Fruit fly (Drosophila melanogaster) whole organism, embryonic: Measurements from ENCODE around the gene Eaat2.
A peak's percentile ranks its signal among the peaks of the same experiment; 100 is the strongest.

Source experiments
- Atf3 ChIP-seq: fragments of 200-800 bp; sonication (Bioruptor generic); optimal IDR thresholded peaks from 3 replicates; lab custom pipeline; 2016; ENCODE audit warnings: missing biosample characterization, missing genetic modification characterization
- Atf6 ChIP-seq: fragments of 200-800 bp; sonication (Bioruptor generic); IDR thresholded peaks from 2 replicates; pipeline ENCODE4 v1.3.6; 2022; ENCODE audit warnings: missing biosample characterization, missing genetic modification characterization
- CG10366 ChIP-seq: fragments of 200-800 bp; sonication (Bioruptor generic); IDR thresholded peaks from 2 replicates; pipeline ENCODE4 v1.3.6; 2022; ENCODE audit warnings: missing biosample characterization, missing genetic modification characterization
- CG10979 ChIP-seq: fragments of 200-800 bp; sonication (Bioruptor generic); optimal IDR thresholded peaks from 2 replicates; lab custom pipeline; 2018; ENCODE audit warnings: missing biosample characterization, mild to moderate bottlenecking, missing genetic modification characterization, moderate library complexity
- CG13287 ChIP-seq: fragments of 200-800 bp; sonication (Bioruptor generic); IDR thresholded peaks from 2 replicates; pipeline ENCODE4 v1.3.6; 2022; ENCODE audit warnings: missing biosample characterization, missing genetic modification characterization; ENCODE audit not compliant: partially characterized antibody
- CG14050 ChIP-seq: fragments of 200-800 bp; sonication (Bioruptor generic); IDR thresholded peaks from 3 replicates; pipeline ENCODE4 v1.3.6; 2022; ENCODE audit warnings: missing biosample characterization, missing genetic modification characterization
- CG15514 ChIP-seq: fragments of 200-800 bp; sonication (Bioruptor generic); optimal IDR thresholded peaks from 3 replicates; lab custom pipeline; 2017; ENCODE audit warnings: missing biosample characterization, missing genetic modification characterization, mild to moderate bottlenecking, moderate library complexity, missing genetic modification reagents
- CG15601 ChIP-seq: fragments of 200-800 bp; sonication (Bioruptor generic); optimal IDR thresholded peaks from 3 replicates; lab custom pipeline; 2019; ENCODE audit warnings: missing biosample characterization, mild to moderate bottlenecking, missing genetic modification characterization, moderate library complexity
- CG17385 ChIP-seq: fragments of 200-800 bp; sonication (Bioruptor generic); optimal IDR thresholded peaks from 3 replicates; lab custom pipeline; 2018; ENCODE audit warnings: missing biosample characterization, mild to moderate bottlenecking, missing genetic modification characterization
- CG17612 ChIP-seq: fragments of 200-800 bp; sonication (Bioruptor generic); IDR thresholded peaks from 2 replicates; pipeline ENCODE4 v1.3.6; 2022; ENCODE audit warnings: missing biosample characterization, missing genetic modification characterization
- CG17829 ChIP-seq: fragments of 200-800 bp; optimal IDR thresholded peaks from 2 replicates; lab custom pipeline; 2019; ENCODE audit warnings: missing biosample characterization, mild to moderate bottlenecking, missing genetic modification characterization, moderate library complexity
- CG18011 ChIP-seq: fragments of 200-800 bp; sonication (Bioruptor generic); optimal IDR thresholded peaks from 2 replicates; lab custom pipeline; 2017; ENCODE audit warnings: missing biosample characterization, missing genetic modification characterization, mild to moderate bottlenecking, moderate library complexity, missing genotype
- CG18599 ChIP-seq: fragments of 200-800 bp; sonication (Bioruptor generic); optimal IDR thresholded peaks from 3 replicates; lab custom pipeline; 2017; ENCODE audit warnings: missing biosample characterization, missing genetic modification characterization, mild to moderate bottlenecking, moderate library complexity, missing genetic modification reagents
- CG31365 ChIP-seq: fragments of 200-800 bp; sonication (Bioruptor generic); optimal IDR thresholded peaks from 2 replicates; lab custom pipeline; 2018; ENCODE audit warnings: missing biosample characterization, mild to moderate bottlenecking, missing genetic modification characterization
- CG32532 ChIP-seq: fragments of 200-800 bp; sonication (Bioruptor generic); IDR thresholded peaks from 2 replicates; pipeline ENCODE4 v1.3.6; 2022; ENCODE audit warnings: missing biosample characterization, missing genetic modification characterization
- CG4282 ChIP-seq: fragments of 200-800 bp; sonication (Bioruptor generic); optimal IDR thresholded peaks from 2 replicates; lab custom pipeline; 2016; ENCODE audit warnings: missing biosample characterization, missing genetic modification characterization
- CG6272 ChIP-seq: fragments of 200-800 bp; sonication (Bioruptor generic); IDR thresholded peaks from 2 replicates; pipeline ENCODE4 v1.3.6; 2022; ENCODE audit warnings: missing biosample characterization, missing genetic modification characterization
- CG6854 ChIP-seq: fragments of 200-800 bp; sonication (Bioruptor generic); optimal IDR thresholded peaks from 3 replicates; lab custom pipeline; 2017; ENCODE audit warnings: missing biosample characterization, mild to moderate bottlenecking, missing genetic modification characterization
- CG8089 ChIP-seq: fragments of 200-800 bp; sonication (Bioruptor generic); optimal IDR thresholded peaks from 3 replicates; lab custom pipeline; 2016; ENCODE audit warnings: missing biosample characterization, missing genetic modification characterization
- CG8290 ChIP-seq, 3 experiments: fragments of 200-800 bp; sonication (Bioruptor generic); optimal IDR thresholded peaks; 2 replicates each; lab custom pipeline; 2016 to 2019; ENCODE audit warnings: missing biosample characterization in 3 of 3, missing genetic modification characterization in 3 of 3, mild to moderate bottlenecking in 2 of 3, moderate library complexity in 1 of 3
- CG9215 ChIP-seq: fragments of 200-800 bp; sonication (Bioruptor generic); IDR thresholded peaks from 2 replicates; pipeline ENCODE4 v1.3.6; 2022; ENCODE audit warnings: missing biosample characterization, missing genetic modification characterization
- Deaf1 ChIP-seq: fragments of 200-800 bp; optimal IDR thresholded peaks from 3 replicates; lab custom pipeline; 2019; ENCODE audit warnings: missing biosample characterization, mild to moderate bottlenecking, missing genetic modification characterization, moderate library complexity
- Elba2 ChIP-seq: fragments of 200-800 bp; sonication (Bioruptor generic); optimal IDR thresholded peaks from 3 replicates; lab custom pipeline; 2016; ENCODE audit warnings: missing biosample characterization, missing genetic modification characterization
- HHEX ChIP-seq: fragments of 200-800 bp; sonication (Bioruptor generic); optimal IDR thresholded peaks from 3 replicates; lab custom pipeline; 2017; ENCODE audit warnings: missing biosample characterization, mild to moderate bottlenecking, missing genetic modification characterization, missing genetic modification reagents
- Hmr ChIP-seq: fragments of 200-800 bp; sonication (Bioruptor generic); optimal IDR thresholded peaks from 3 replicates; lab custom pipeline; 2017; ENCODE audit warnings: mild to moderate bottlenecking, missing biosample characterization, missing genetic modification reagents, missing genetic modification characterization
- Sox102F ChIP-seq: fragments of 200-800 bp; sonication (Bioruptor generic); optimal IDR thresholded peaks from 2 replicates; lab custom pipeline; 2018; ENCODE audit warnings: missing biosample characterization, mild to moderate bottlenecking, missing genetic modification characterization, moderate library complexity
- Spps ChIP-seq: fragments of 200-800 bp; sonication (Bioruptor generic); optimal IDR thresholded peaks from 2 replicates; lab custom pipeline; 2018; ENCODE audit warnings: missing biosample characterization, mild to moderate bottlenecking, missing genetic modification characterization
- bbx ChIP-seq: fragments of 200-800 bp; sonication (Bioruptor generic); IDR thresholded peaks from 2 replicates; pipeline ENCODE4 v1.3.6; 2022; ENCODE audit warnings: missing biosample characterization, missing genetic modification characterization; ENCODE audit not compliant: partially characterized antibody
- ci ChIP-seq: fragments of 200-800 bp; sonication (Bioruptor generic); IDR thresholded peaks from 3 replicates; pipeline ENCODE4 v1.3.6; 2022; ENCODE audit warnings: missing biosample characterization, missing genetic modification characterization
- crp ChIP-seq, 2 experiments: fragments of 200-800 bp; sonication (Bioruptor generic); optimal IDR thresholded peaks; 2 replicates in 1 of 2; 3 replicates in 1 of 2; lab custom pipeline; 2017; ENCODE audit warnings: missing biosample characterization in 2 of 2, missing genetic modification characterization in 2 of 2, mild to moderate bottlenecking in 1 of 2, moderate library complexity in 1 of 2
- dmrt99B ChIP-seq: fragments of 200-800 bp; sonication (Bioruptor generic); optimal IDR thresholded peaks from 2 replicates; lab custom pipeline; 2018; ENCODE audit warnings: missing biosample characterization, mild to moderate bottlenecking, missing genetic modification characterization, moderate library complexity
- ewg ChIP-seq: fragments of 200-800 bp; sonication (Bioruptor generic); optimal IDR thresholded peaks from 3 replicates; lab custom pipeline; 2017; ENCODE audit warnings: mild to moderate bottlenecking, missing biosample characterization, missing genetic modification reagents, missing genetic modification characterization
- ftz-f1 ChIP-seq: fragments of 200-800 bp; sonication (Bioruptor generic); optimal IDR thresholded peaks from 2 replicates; lab custom pipeline; 2016; ENCODE audit warnings: missing biosample characterization, missing genetic modification characterization
- h ChIP-seq: fragments of >200 bp; optimal IDR thresholded peaks from 2 replicates; lab custom pipeline; 2017
- ham ChIP-seq: fragments of 200-800 bp; sonication (Bioruptor generic); IDR thresholded peaks from 2 replicates; pipeline ENCODE4 v1.3.6; 2022; ENCODE audit warnings: missing biosample characterization, missing genetic modification characterization
- hth ChIP-seq: fragments of >200 bp; optimal IDR thresholded peaks from 2 replicates; lab custom pipeline; 2017; ENCODE audit warnings: inconsistent platforms
- inv ChIP-seq: fragments of 200-800 bp; sonication (Bioruptor generic); IDR thresholded peaks from 2 replicates; pipeline ENCODE4 v1.3.6; 2022; ENCODE audit warnings: missing biosample characterization, missing genetic modification characterization; ENCODE audit not compliant: partially characterized antibody
- lab ChIP-seq: fragments of 200-800 bp; sonication (Bioruptor generic); optimal IDR thresholded peaks from 3 replicates; lab custom pipeline; 2017; ENCODE audit warnings: missing biosample characterization, missing genetic modification characterization, mild to moderate bottlenecking, moderate library complexity, missing genetic modification reagents
- repo ChIP-seq: fragments of 200-800 bp; sonication (Bioruptor generic); optimal IDR thresholded peaks from 2 replicates; lab custom pipeline; 2016; ENCODE audit warnings: missing biosample characterization, missing genetic modification characterization
- ro ChIP-seq: fragments of 200-800 bp; sonication (Bioruptor generic); IDR thresholded peaks from 2 replicates; pipeline ENCODE4 v1.3.6; 2022; ENCODE audit warnings: missing biosample characterization, missing genetic modification characterization
- scrt ChIP-seq: fragments of 200-800 bp; sonication (Bioruptor generic); optimal IDR thresholded peaks from 2 replicates; lab custom pipeline; 2018; ENCODE audit warnings: missing biosample characterization, mild to moderate bottlenecking, missing genetic modification characterization, moderate library complexity
- sens ChIP-seq: fragments of 200-800 bp; sonication (Bioruptor generic); peaks from one replicate; lab custom pipeline; 2016; ENCODE audit warnings: missing biosample characterization, missing genetic modification characterization
- sna ChIP-seq: fragments of 200-800 bp; sonication (Bioruptor generic); IDR thresholded peaks from 2 replicates; pipeline ENCODE4 v1.3.6; 2022; ENCODE audit warnings: missing biosample characterization, missing genetic modification characterization; ENCODE audit not compliant: partially characterized antibody
- tll ChIP-seq, 2 experiments: fragments of 200-800 bp in 1 of 2; fragments of >200 bp in 1 of 2; sonication (Bioruptor generic) in 1 of 2; optimal IDR thresholded peaks; 2 replicates each; lab custom pipeline; 2017 to 2019; ENCODE audit warnings: missing biosample characterization in 2 of 2, missing genetic modification characterization in 2 of 2, mild to moderate bottlenecking in 1 of 2, moderate library complexity in 1 of 2
- ttk ChIP-seq: fragments of 200-800 bp; sonication (Bioruptor generic); IDR thresholded peaks from 2 replicates; pipeline ENCODE4 v2.1.2; 2022; ENCODE audit warnings: missing biosample characterization, missing genetic modification characterization
- twi ChIP-seq: fragments of 200-800 bp; optimal IDR thresholded peaks from 2 replicates; lab custom pipeline; 2019; ENCODE audit warnings: missing biosample characterization, mild to moderate bottlenecking, missing genetic modification characterization, moderate library complexity
- wor ChIP-seq: fragments of 200-800 bp; sonication (Bioruptor generic); IDR thresholded peaks from 2 replicates; pipeline ENCODE4 v1.3.6; 2022; ENCODE audit warnings: missing biosample characterization, missing genetic modification characterization

Gene Eaat2

dm6 chr2L:750299-750698, 6.1 kb upstream of the Eaat2 start:
- TF ChIP-seq Hmr (peak; percentile 16), Deaf1 (tag; lab: Kevin White, UChicago) (peak; percentile 30), scrt (peak; percentile 75), lab (peak; percentile 13), ftz-f1 (GFP tag; lab: Kevin White, UChicago) (no peak), Elba2 (GFP tag; lab: Kevin White, UChicago) (no peak), CG18599 (GFP tag; lab: Kevin White, UChicago) (peak; percentile 1), twi (no peak), CG6854 (GFP tag; lab: Kevin White, UChicago) (peak; percentile 1), ewg (GFP tag; lab: Kevin White, UChicago) (peak; percentile 58), CG15601 (tag; lab: Kevin White, UChicago) (peak; percentile 97)
- TF ChIP-seq, all 482 proteins: peak for 8

dm6 chr2L:749645-750044, 5.5 kb upstream of the Eaat2 start, which contains the start of gene GABA-B-R3:
GABA-B-R3 (plus strand) TSS chr2L:749945.
- TF ChIP-seq HHEX (no peak), ttk (no peak), Hmr (no peak), CG14050 (GFP tag; lab: Robert Waterston, UW) (no peak), CG6272 (GFP tag; lab: Robert Waterston, UW) (no peak)

- peak; percentile 30 for TF ChIP-seq CG31365 (tag; lab: Kevin White, UChicago)
- TF ChIP-seq CG17385 (GFP tag; lab: Kevin White, UChicago) = no peak
- TF ChIP-seq scrt = peak; percentile 92
- no peak for TF ChIP-seq CG4282 (GFP tag; lab: Kevin White, UChicago)
- TF ChIP-seq CG32532 = peak; percentile 30; the same call in 1 of the 2 replicates
- no peak for TF ChIP-seq CG9215 (GFP tag; lab: Robert Waterston, UW)
- no peak for TF ChIP-seq h (lab: Kevin White, UChicago)
- peak in 1 of 2 experiments; percentile 52 for TF ChIP-seq crp (GFP tag; optimal IDR thresholded peaks at IDR 0.05; lab: Kevin White, UChicago)
- peak; percentile 27 for TF ChIP-seq dmrt99B
- TF ChIP-seq ci (GFP tag; lab: Robert Waterston, UW) = peak; percentile 68; the same call in 2 of the 3 replicates
- TF ChIP-seq sens (GFP tag; lab: Kevin White, UChicago) = peak; percentile 83
- peak; percentile 47 for TF ChIP-seq Hmr
- TF ChIP-seq CG14050 (GFP tag; lab: Robert Waterston, UW) = no peak
- TF ChIP-seq wor (GFP tag; lab: Robert Waterston, UW) = no peak
- no peak for TF ChIP-seq ham (GFP tag; lab: Robert Waterston, UW)
- no peak for TF ChIP-seq ro (GFP tag; lab: Robert Waterston, UW)
- TF ChIP-seq Atf3 (GFP tag; lab: Kevin White, UChicago) = no peak
- 0 out of 2 replicates have a peak, but pooled peaks have one; percentile 13 for TF ChIP-seq CG13287 (GFP tag; lab: Robert Waterston, UW)
- TF ChIP-seq CG8089 = no peak
- TF ChIP-seq CG17612 (GFP tag; lab: Robert Waterston, UW) = no peak
- no peak for TF ChIP-seq Spps (tag; lab: Kevin White, UChicago)
- TF ChIP-seq tll (GFP tag; optimal IDR thresholded peaks at IDR 0.05; lab: Kevin White, UChicago) = no peak
- no peak for TF ChIP-seq inv (GFP tag; lab: Robert Waterston, UW)
- TF ChIP-seq bbx (GFP tag; lab: Robert Waterston, UW) = no peak
- peak; percentile 33 for TF ChIP-seq CG15514
- TF ChIP-seq hth (lab: Kevin White, UChicago) = no peak
- no peak for TF ChIP-seq repo
- TF ChIP-seq Sox102F = peak; percentile 19
- TF ChIP-seq CG18011 (GFP tag; lab: Kevin White, UChicago) = no peak
- peak; percentile 40 for TF ChIP-seq CG10366
- TF ChIP-seq CG6272 (GFP tag; lab: Robert Waterston, UW) = no peak
- no peak for TF ChIP-seq Atf6 (GFP tag; lab: Robert Waterston, UW)
- TF ChIP-seq CG10979 (tag; lab: Kevin White, UChicago) = no peak
- no peak for TF ChIP-seq sna
- TF ChIP-seq CG17829 (tag; lab: Kevin White, UChicago) = no peak
- no peak for TF ChIP-seq CG8290 (GFP tag; optimal IDR thresholded peaks at IDR 0.05; lab: Kevin White, UChicago)
- TF ChIP-seq CG8290 (tag; optimal IDR thresholded peaks at IDR 0.05; lab: Kevin White, UChicago) = no peak
These were observed 1.6 kb upstream of the Eaat2 start for dm6 chr2L:745785-746184.
